Fruit fly (Drosophila melanogaster) whole organism, pupa: ENCODE measurements around the gene Veneno.

Experiments used
- CG10348 ChIP-seq: fragments of 200-800 bp; sonication (Bioruptor generic); IDR thresholded peaks from 2 replicates; pipeline ENCODE4 v1.3.6; 2022; ENCODE audit warnings: missing biosample characterization, missing genetic modification characterization
- CG12605 ChIP-seq: fragments of 200-800 bp; sonication (Bioruptor generic); IDR thresholded peaks from 2 replicates; pipeline ENCODE4 v1.3.6; 2022; ENCODE audit warnings: missing biosample characterization, missing genetic modification characterization
- CG13204 ChIP-seq: fragments of 200-800 bp; sonication (Bioruptor generic); optimal IDR thresholded peaks from 2 replicates; lab custom pipeline; 2018; ENCODE audit warnings: missing biosample characterization, mild to moderate bottlenecking, missing genetic modification characterization, moderate library complexity
- CG15710 ChIP-seq: fragments of 200-800 bp; sonication (Bioruptor generic); optimal IDR thresholded peaks from 2 replicates; lab custom pipeline; 2018; ENCODE audit warnings: missing biosample characterization, mild to moderate bottlenecking, missing genetic modification characterization, moderate library complexity
- CG17806 ChIP-seq: fragments of 200-800 bp; sonication (Bioruptor generic); optimal IDR thresholded peaks from 2 replicates; lab custom pipeline; 2018; ENCODE audit warnings: missing biosample characterization, mild to moderate bottlenecking, missing genetic modification characterization, moderate library complexity
- CG32121 ChIP-seq: fragments of 200-800 bp; sonication (Bioruptor generic); IDR thresholded peaks from 2 replicates; pipeline ENCODE4 v1.3.6; 2022; ENCODE audit warnings: missing biosample characterization, missing genetic modification characterization
- CG34367 ChIP-seq: fragments of 200-800 bp; sonication (Bioruptor generic); optimal IDR thresholded peaks from 2 replicates; lab custom pipeline; 2018; ENCODE audit warnings: missing biosample characterization, mild to moderate bottlenecking, missing genetic modification characterization
- CG4496 ChIP-seq: fragments of 200-800 bp; sonication (Bioruptor generic); IDR thresholded peaks from 3 replicates; pipeline ENCODE4 v1.3.6; 2022; ENCODE audit warnings: missing biosample characterization, missing genetic modification characterization
- CG8159 ChIP-seq: fragments of 200-800 bp; sonication (Bioruptor generic); optimal IDR thresholded peaks from 3 replicates; lab custom pipeline; 2018; ENCODE audit warnings: missing biosample characterization, mild to moderate bottlenecking, missing genetic modification characterization, moderate library complexity
- CG8301 ChIP-seq: fragments of 200-800 bp; sonication (Bioruptor generic); optimal IDR thresholded peaks from 2 replicates; lab custom pipeline; 2018; ENCODE audit warnings: missing biosample characterization, mild to moderate bottlenecking, missing genetic modification characterization
- CG9948 ChIP-seq: fragments of 200-800 bp; sonication (Bioruptor generic); optimal IDR thresholded peaks from 2 replicates; lab custom pipeline; 2018; ENCODE audit warnings: missing biosample characterization, mild to moderate bottlenecking, missing genetic modification characterization, moderate library complexity
- D1 ChIP-seq: fragments of 200-800 bp; sonication (Bioruptor generic); optimal IDR thresholded peaks from 2 replicates; lab custom pipeline; 2018; ENCODE audit warnings: missing biosample characterization, mild to moderate bottlenecking, missing genetic modification characterization, moderate library complexity
- EcR ChIP-seq: fragments of 200-800 bp; sonication (Bioruptor generic); optimal IDR thresholded peaks from 3 replicates; lab custom pipeline; 2019; ENCODE audit warnings: missing biosample characterization, missing genetic modification characterization, mild to moderate bottlenecking, moderate library complexity, missing genetic modification reagents
- Ets98B ChIP-seq: fragments of 200-800 bp; sonication (Bioruptor generic); IDR thresholded peaks from 2 replicates; pipeline ENCODE4 v1.3.6; 2022; ENCODE audit warnings: missing biosample characterization, missing genetic modification characterization
- Pif1A ChIP-seq: fragments of 200-800 bp; sonication (Bioruptor generic); optimal IDR thresholded peaks from 3 replicates; lab custom pipeline; 2016; ENCODE audit warnings: missing biosample characterization, missing genetic modification characterization
- Pif1B ChIP-seq: fragments of 200-800 bp; sonication (Bioruptor generic); optimal IDR thresholded peaks from 3 replicates; lab custom pipeline; 2016; ENCODE audit warnings: missing biosample characterization, missing genetic modification characterization
- Snoo ChIP-seq: fragments of 200-800 bp; sonication (Bioruptor generic); optimal IDR thresholded peaks from 3 replicates; lab custom pipeline; 2017; ENCODE audit warnings: missing biosample characterization, mild to moderate bottlenecking, missing genetic modification characterization, inconsistent platforms
- fd96Ca ChIP-seq: fragments of 200-800 bp; sonication (Bioruptor generic); IDR thresholded peaks from 3 replicates; pipeline ENCODE4 v1.3.6; 2022; ENCODE audit warnings: missing biosample characterization, missing genetic modification characterization
- gl ChIP-seq: fragments of 200-800 bp; sonication (Bioruptor generic); optimal IDR thresholded peaks from 2 replicates; lab custom pipeline; 2018; ENCODE audit warnings: missing biosample characterization, mild to moderate bottlenecking, missing genetic modification characterization
- rn ChIP-seq: fragments of 200-800 bp; sonication (Bioruptor generic); IDR thresholded peaks from 2 replicates; pipeline ENCODE4 v1.3.6; 2022; ENCODE audit warnings: missing biosample characterization, missing genetic modification characterization

Veneno gene

dm6 chr3R:8362259-8362876 lies at the start of gene Veneno, which contains the start of gene CG7963:
Gene Veneno (minus strand): TSS chr3R:8362554.
Gene CG7963 (plus strand): TSS chr3R:8362826.
- TF ChIP-seq CG10348 (no peak), rn (GFP tag; lab: Robert Waterston, UW) (no peak), CG4496 (GFP tag; lab: Robert Waterston, UW) (no peak), Pif1B (no peak), CG8301 (tag; lab: Kevin White, UChicago) (no peak), CG15710 (tag; lab: Kevin White, UChicago) (peak; percentile 24), Ets98B (no peak), Pif1A (GFP tag; lab: Kevin White, UChicago) (no peak), gl (tag; lab: Kevin White, UChicago) (no peak), CG9948 (tag; lab: Kevin White, UChicago) (no peak), fd96Ca (GFP tag; lab: Robert Waterston, UW) (no peak), CG8159 (peak; percentile 31), CG32121 (GFP tag; lab: Robert Waterston, UW) (no peak), CG34367 (tag; lab: Kevin White, UChicago) (no peak), EcR (GFP tag; lab: Kevin White, UChicago) (no peak)

DNA sequence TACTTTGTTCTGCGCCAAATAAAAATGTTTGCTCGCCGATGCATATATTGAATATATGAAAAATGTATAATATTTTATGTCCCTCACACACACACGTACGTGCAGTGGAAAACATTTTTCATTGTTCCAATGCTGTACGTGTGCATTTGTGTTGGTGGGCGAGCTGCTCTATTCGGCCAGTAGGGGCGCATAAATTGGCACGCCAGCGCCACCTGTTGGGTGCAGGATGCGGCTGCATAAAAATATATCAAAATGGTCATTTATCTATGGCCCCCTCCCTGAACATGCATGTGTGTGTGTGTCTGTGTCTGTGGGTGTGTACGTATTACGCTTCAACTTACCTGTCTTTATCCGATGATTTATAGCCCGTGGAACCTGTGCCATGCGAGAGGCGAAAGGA lies 27.3 kb upstream of the Veneno start:
- TF ChIP-seq rn (GFP tag; lab: Robert Waterston, UW) = no peak
- TF ChIP-seq Snoo (tag; lab: Kevin White, UChicago) = no peak
- no peak for TF ChIP-seq CG4496 (GFP tag; lab: Robert Waterston, UW)
- TF ChIP-seq CG13204 (GFP tag; lab: Kevin White, UChicago) = no peak
- TF ChIP-seq CG15710 (tag; lab: Kevin White, UChicago) = no peak
- no peak for TF ChIP-seq CG9948 (tag; lab: Kevin White, UChicago)
- TF ChIP-seq fd96Ca (GFP tag; lab: Robert Waterston, UW) = no peak
- TF ChIP-seq CG8159 = no peak
- no peak for TF ChIP-seq CG12605 (GFP tag; lab: Robert Waterston, UW)
- TF ChIP-seq gl (tag; lab: Kevin White, UChicago) = no peak
- no peak for TF ChIP-seq Pif1A (GFP tag; lab: Kevin White, UChicago)
- no peak for TF ChIP-seq D1 (tag; lab: Kevin White, UChicago)
- TF ChIP-seq EcR (GFP tag; lab: Kevin White, UChicago) = no peak

DNA sequence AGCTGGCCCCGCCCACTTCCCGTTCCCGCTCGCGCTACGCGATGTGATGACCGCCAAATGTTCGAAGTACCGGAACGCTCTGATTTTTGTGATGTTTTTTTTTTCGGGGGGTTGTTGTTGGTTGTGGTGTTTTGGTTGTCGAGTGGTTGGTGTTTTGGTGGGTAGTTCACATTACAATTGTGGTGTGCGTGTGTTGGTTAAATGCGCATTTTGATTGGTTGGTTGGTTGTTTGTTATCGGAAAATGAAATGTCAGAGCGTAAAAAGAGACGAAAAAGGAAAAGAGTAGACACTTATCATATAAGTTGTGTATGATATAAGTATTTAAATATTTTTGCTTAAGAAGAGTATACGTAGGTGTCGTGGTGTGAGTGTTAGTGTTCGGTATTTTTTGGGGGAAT lies 6.2 kb upstream of the Veneno start:
- TF ChIP-seq fd96Ca (GFP tag; lab: Robert Waterston, UW) (no peak), CG12605 (GFP tag; lab: Robert Waterston, UW) (no peak), EcR (GFP tag; lab: Kevin White, UChicago) (no peak), CG34367 (tag; lab: Kevin White, UChicago) (no peak), Ets98B (no peak), Pif1A (GFP tag; lab: Kevin White, UChicago) (no peak), CG17806 (tag; lab: Kevin White, UChicago) (no peak), CG32121 (GFP tag; lab: Robert Waterston, UW) (no peak), CG13204 (GFP tag; lab: Kevin White, UChicago) (no peak), CG15710 (tag; lab: Kevin White, UChicago) (no peak), Pif1B (no peak), CG10348 (no peak)

- TF ChIP-seq CG9948 (tag; lab: Kevin White, UChicago) = no peak
- peak; percentile 5 for TF ChIP-seq EcR (GFP tag; lab: Kevin White, UChicago)
- TF ChIP-seq, all 21 proteins: peak for 1
Observed at dm6 chr3R:8358004-8358403, 4.3 kb downstream of the Veneno start.

DNA sequence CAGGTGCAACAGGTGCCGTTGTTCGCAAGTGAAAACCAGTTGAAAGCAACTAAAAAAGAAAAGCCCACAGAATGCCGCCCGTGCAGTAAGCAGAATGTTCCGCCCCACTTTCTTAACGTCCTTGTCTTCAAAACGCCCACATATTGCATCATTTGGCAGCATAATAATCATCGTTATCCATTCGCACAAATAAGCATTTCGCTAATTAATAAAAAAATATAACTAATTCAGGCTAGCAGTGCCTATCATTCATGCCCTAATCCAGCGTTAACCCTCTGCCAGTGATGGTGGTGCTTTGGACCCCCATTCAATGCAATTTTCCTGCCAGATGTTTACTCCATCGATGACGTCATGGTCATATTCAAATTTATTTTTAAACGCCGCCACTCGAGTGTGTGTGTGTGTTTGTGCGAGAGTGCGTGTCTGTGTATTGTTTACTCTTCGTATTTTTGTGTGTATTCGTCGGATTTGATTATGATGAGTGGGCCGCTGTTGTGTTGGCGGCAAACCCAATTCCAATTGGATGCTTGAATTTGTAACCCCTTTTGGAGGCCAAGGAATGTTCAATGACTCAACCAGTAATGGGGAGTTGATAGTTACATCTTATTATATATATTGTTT lies 4.9 kb downstream of the Veneno start:
- no peak for TF ChIP-seq fd96Ca (GFP tag; lab: Robert Waterston, UW)
- TF ChIP-seq CG4496 (GFP tag; lab: Robert Waterston, UW) = no peak
- no peak for TF ChIP-seq CG17806 (tag; lab: Kevin White, UChicago)
- TF ChIP-seq CG15710 (tag; lab: Kevin White, UChicago) = no peak
- no peak for TF ChIP-seq Pif1A (GFP tag; lab: Kevin White, UChicago)
- no peak for TF ChIP-seq D1 (tag; lab: Kevin White, UChicago)
- TF ChIP-seq CG8159 = no peak
- TF ChIP-seq CG10348 = no peak
- no peak for TF ChIP-seq Snoo (tag; lab: Kevin White, UChicago)
- TF ChIP-seq EcR (GFP tag; lab: Kevin White, UChicago) = no peak
- no peak for TF ChIP-seq gl (tag; lab: Kevin White, UChicago)
- TF ChIP-seq Ets98B = no peak
- no peak for TF ChIP-seq CG34367 (tag; lab: Kevin White, UChicago)

DNA sequence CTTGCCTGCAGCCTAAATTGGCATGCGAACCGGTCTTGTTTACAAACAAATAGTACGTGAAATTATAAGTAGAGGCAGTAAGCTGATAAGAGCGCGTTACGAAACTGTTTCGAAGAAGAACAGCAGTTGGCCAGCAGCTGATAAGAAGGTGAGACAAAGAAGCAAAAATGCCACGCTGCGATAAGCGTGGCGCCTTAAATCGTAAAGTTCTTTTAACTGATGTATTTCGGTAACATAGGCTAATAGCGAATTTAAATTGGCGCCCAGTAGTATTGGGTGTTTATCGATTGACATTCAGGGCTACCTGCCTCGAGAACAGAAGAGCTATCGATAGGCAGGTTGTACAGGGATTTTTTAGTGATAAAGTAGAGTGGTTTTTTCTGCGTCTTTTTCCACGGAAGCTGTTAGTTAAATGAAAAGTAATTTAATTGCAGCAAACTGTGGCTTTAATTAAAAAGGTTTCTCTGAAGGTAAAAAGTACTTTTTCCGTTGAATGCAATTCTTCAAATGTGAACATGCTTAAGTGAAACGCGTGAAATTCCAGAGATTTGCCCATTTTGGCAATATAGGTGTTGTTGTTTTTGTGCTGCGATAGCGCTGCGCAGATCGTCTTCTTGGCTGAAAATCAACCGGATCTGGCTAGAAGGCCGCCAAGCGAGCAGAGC lies 5.6 kb downstream of the Veneno start, which contains the start of gene stck:
stck (plus strand) TSS at position 353 of the 665 bp plus-strand sequence.
- TF ChIP-seq Pif1B (no peak), gl (tag; lab: Kevin White, UChicago) (no peak), D1 (tag; lab: Kevin White, UChicago) (no peak), CG8159 (peak; percentile 12), Ets98B (no peak), CG8301 (tag; lab: Kevin White, UChicago) (no peak)
